Fruit fly (Drosophila melanogaster): ENCODE results near the gene kar.

kar gene

DNA sequence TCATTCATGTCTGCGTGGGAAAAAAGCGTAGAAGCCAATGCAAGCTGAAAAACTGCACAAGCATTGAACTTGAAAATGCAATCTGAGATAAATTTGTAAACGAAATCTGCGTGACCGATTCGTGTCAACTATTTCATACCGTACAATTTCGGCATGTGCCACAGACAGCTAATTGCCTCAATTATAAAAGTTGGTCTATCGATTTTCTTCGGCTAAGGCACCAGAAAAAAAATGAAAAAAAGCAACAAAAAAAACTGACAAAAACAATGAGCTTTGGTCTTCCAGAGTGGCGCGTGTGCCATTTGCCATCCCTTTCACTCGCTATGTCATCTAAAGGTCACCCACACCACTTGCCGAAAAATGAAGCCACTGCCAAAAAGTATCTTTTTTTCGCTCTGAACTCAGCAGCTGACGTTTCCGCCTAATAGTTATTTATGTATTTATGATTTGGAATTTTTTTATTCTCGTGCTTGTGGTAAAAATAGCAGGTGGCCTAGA is 29.4 kb upstream of the kar start (continued):
- TF ChIP-seq CG30020 (tag; optimal IDR thresholded peaks at IDR 0.05) (no peak), Hr3 (GFP tag; optimal IDR thresholded peaks at IDR 0.05) (no peak), klu (GFP tag; IDR thresholded peaks at IDR 0.05) (no peak), Lhr (GFP tag; optimal IDR thresholded peaks at IDR 0.05) (no peak)

DNA sequence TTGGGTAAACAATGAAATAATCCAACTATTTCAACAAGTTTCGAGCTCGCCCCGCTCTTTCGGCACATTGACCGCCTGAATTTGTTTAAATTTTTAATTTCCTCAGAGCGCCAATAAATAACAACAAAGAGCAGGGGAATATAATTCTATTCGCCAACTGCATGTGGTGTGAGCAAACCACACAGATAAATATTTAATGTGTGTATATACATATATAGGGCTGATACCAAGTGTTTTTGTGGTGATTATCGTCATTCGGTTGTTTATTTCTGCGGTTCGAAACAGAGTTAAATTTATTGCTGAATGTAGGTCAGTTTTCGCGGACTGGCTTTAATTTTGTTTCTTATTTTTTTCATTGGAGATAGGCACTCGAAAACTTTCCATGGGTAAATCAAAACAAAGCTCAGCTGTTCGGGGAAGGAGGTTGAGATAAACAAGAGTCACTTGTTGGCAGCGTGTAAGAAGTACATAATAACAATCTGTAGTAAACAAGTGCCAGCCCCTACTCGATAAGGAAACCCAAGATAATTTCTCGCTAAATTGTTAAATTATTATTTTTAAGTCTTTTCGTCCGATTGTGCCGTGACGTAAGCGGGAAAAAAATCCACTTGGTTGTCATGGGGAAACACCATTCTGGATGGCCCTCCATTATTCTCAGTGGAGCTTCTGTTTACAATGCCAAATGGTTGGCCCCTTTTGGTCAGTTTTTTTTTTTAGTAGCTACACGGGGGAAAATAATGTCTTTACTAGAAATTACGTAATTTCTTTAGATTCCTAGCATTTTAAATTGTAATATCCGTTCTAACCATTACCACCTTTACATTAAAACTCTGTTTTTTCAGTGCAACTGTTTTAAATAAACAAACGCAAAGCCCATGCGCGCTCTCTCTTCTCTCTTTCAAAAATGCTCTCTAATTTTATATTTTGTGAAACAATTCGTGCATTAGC is 28.7 kb upstream of the kar start:
- TF ChIP-seq CG10274 (GFP tag; optimal IDR thresholded peaks at IDR 0.05) (no peak), gt (GFP tag; IDR thresholded peaks at IDR 0.05) (no peak), chif (GFP tag; optimal IDR thresholded peaks at IDR 0.05) (peak; percentile 21 to 41), CrebB (tag; optimal IDR thresholded peaks at IDR 0.05) (no peak), CG9215 (GFP tag; IDR thresholded peaks at IDR 0.05) (peak; percentile 32; the same call in 1 of the 2 replicates), al (GFP tag; IDR thresholded peaks at IDR 0.05) (peak; percentile 44; the same call in 1 of the 2 replicates), odd (GFP tag; optimal IDR thresholded peaks at IDR 0.05) (no peak), CG14014 (GFP tag; IDR thresholded peaks at IDR 0.05) (peak; percentile 66), slbo (GFP tag; IDR thresholded peaks at IDR 0.05) (peak; percentile 81), Ssrp (tag; optimal IDR thresholded peaks at IDR 0.05) (no peak), ci (GFP tag; IDR thresholded peaks at IDR 0.05) (peak; percentile 52; the same call in 2 of the 3 replicates), CG4404 (GFP tag; IDR thresholded peaks at IDR 0.05) (no peak), CG12659 (GFP tag; optimal IDR thresholded peaks at IDR 0.05) (peak; percentile 47), Mrtf (GFP tag; IDR thresholded peaks at IDR 0.05) (peak; percentile 65; the same call in 2 of the 3 replicates), CG10654 (GFP tag; optimal IDR thresholded peaks at IDR 0.05) (peak; percentile 50), Camta (GFP tag; optimal IDR thresholded peaks at IDR 0.05) (peak; percentile 15), CG16813 (GFP tag; IDR thresholded peaks at IDR 0.05; ENCODE audit: partially characterized antibody) (no peak), Chrac-16 (GFP tag; optimal IDR thresholded peaks at IDR 0.05) (no peak), CG2129 (GFP tag; IDR thresholded peaks at IDR 0.05; ENCODE audit: partially characterized antibody) (no peak), abd-A (tag; optimal IDR thresholded peaks at IDR 0.05) (no peak), CG1603 (tag; optimal IDR thresholded peaks at IDR 0.05) (no peak), CG14667 (GFP tag; IDR thresholded peaks at IDR 0.05) (no peak), sna (GFP tag; IDR thresholded peaks at IDR 0.05; ENCODE audit: partially characterized antibody) (no peak), tna (GFP tag; IDR thresholded peaks at IDR 0.05; ENCODE audit: partially characterized antibody) (no peak), Fer2 (tag; optimal IDR thresholded peaks at IDR 0.05) (peak; percentile 6), trem (tag; optimal IDR thresholded peaks at IDR 0.05) (no peak), CG34224 (GFP tag; IDR thresholded peaks at IDR 0.05; ENCODE audit: partially characterized antibody) (no peak), sim (GFP tag; IDR thresholded peaks at IDR 0.05) (no peak), cato (GFP tag; optimal IDR thresholded peaks at IDR 0.05; ENCODE audit: borderline replicate concordance) (no peak), Awh (GFP tag; IDR thresholded peaks at IDR 0.05) (0 out of 2 replicates have a peak, but pooled peaks have one; percentile 21), Hr3 (GFP tag; optimal IDR thresholded peaks at IDR 0.05) (peak; percentile 28), NFAT (GFP tag; IDR thresholded peaks at IDR 0.05) (peak; percentile 36; the same call in 1 of the 2 replicates), tup (GFP tag; optimal IDR thresholded peaks at IDR 0.05) (no peak), tin (GFP tag; optimal IDR thresholded peaks at IDR 0.05) (peak; percentile 40), dmrt11E (tag; optimal IDR thresholded peaks at IDR 0.05) (no peak), MESR4 (GFP tag; optimal IDR thresholded peaks at IDR 0.05) (no peak), CG15011 (GFP tag; optimal IDR thresholded peaks at IDR 0.05) (peak; percentile 39), CG3995 (GFP tag; optimal IDR thresholded peaks at IDR 0.05) (no peak), Rfx (GFP tag; IDR thresholded peaks at IDR 0.05) (peak; percentile 75), CG5180 (GFP tag; optimal IDR thresholded peaks at IDR 0.05) (peak; percentile 6), Opbp (GFP tag; IDR thresholded peaks at IDR 0.05; ENCODE audit: partially characterized antibody) (no peak), CG15601 (tag; optimal IDR thresholded peaks at IDR 0.05) (no peak)
